Worm (Caenorhabditis elegans): ENCODE data around the gene plc-1.

Gene plc-1

ce11 chrX:10838550-10838949 lies at the start of gene plc-1:
Gene plc-1, minus strand, starts transcription at chrX:10838650.
- TF ChIP-seq pes-1 (GFP tag; IDR thresholded peaks at IDR 0.05): no peak
- no peak for TF ChIP-seq ceh-36 (tag; optimal IDR thresholded peaks at IDR 0.05)
- TF ChIP-seq hnd-1 (tag; optimal IDR thresholded peaks at IDR 0.05): no peak
- TF ChIP-seq flt-1 (GFP tag; IDR thresholded peaks at IDR 0.05): no peak
- no peak for TF ChIP-seq tbx-11 (GFP tag; IDR thresholded peaks at IDR 0.05)
- TF ChIP-seq aly-1 (tag; optimal IDR thresholded peaks at IDR 0.05): no peak
- no peak for TF ChIP-seq sea-1 (GFP tag; conservative IDR thresholded peaks at IDR 0.05)
- no peak for TF ChIP-seq hmg-4 (GFP tag; optimal IDR thresholded peaks at IDR 0.05)
- TF ChIP-seq tra-4 (tag; optimal IDR thresholded peaks at IDR 0.05): no peak
- TF ChIP-seq hmbx-1 (tag; optimal IDR thresholded peaks at IDR 0.05): no peak
- no peak for TF ChIP-seq tbx-37 (GFP tag; conservative IDR thresholded peaks at IDR 0.05)
- no peak for TF ChIP-seq ama-1 (optimal IDR thresholded peaks at IDR 0.05)
- no peak for TF ChIP-seq F13C5.2 (tag; optimal IDR thresholded peaks at IDR 0.05)
- TF ChIP-seq B0310.2 (tag; optimal IDR thresholded peaks at IDR 0.05): no peak

- TF ChIP-seq flt-1 (GFP tag; IDR thresholded peaks at IDR 0.05): no peak
- TF ChIP-seq ceh-36 (tag; optimal IDR thresholded peaks at IDR 0.05): no peak
- TF ChIP-seq tbx-11 (GFP tag; IDR thresholded peaks at IDR 0.05): no peak
- TF ChIP-seq hmg-4 (GFP tag; optimal IDR thresholded peaks at IDR 0.05): no peak
- no peak for TF ChIP-seq tra-4 (tag; optimal IDR thresholded peaks at IDR 0.05)
- TF ChIP-seq scrt-1 (GFP tag; IDR thresholded peaks at IDR 0.05): no peak
These were observed 49.8 kb upstream of the plc-1 start, which contains the start of gene F47B10.6 for ce11 chrX:10888201-10888600. Gene F47B10.6, plus strand, starts transcription at chrX:10888501.

ce11 chrX:10885872-10886271 lies 47.4 kb upstream of the plc-1 start, which contains the start of gene T21E8.5:
Gene T21E8.5, plus strand, starts transcription at chrX:10886172.
- no peak for TF ChIP-seq ceh-13 (GFP tag; optimal IDR thresholded peaks at IDR 0.05)
- no peak for TF ChIP-seq F13C5.2 (tag; optimal IDR thresholded peaks at IDR 0.05)
- no peak for TF ChIP-seq scrt-1 (GFP tag; IDR thresholded peaks at IDR 0.05)
- TF ChIP-seq aly-1 (tag; optimal IDR thresholded peaks at IDR 0.05): no peak
- no peak for TF ChIP-seq hmg-4 (GFP tag; optimal IDR thresholded peaks at IDR 0.05)
- no peak for TF ChIP-seq flt-1 (GFP tag; IDR thresholded peaks at IDR 0.05)

DNA sequence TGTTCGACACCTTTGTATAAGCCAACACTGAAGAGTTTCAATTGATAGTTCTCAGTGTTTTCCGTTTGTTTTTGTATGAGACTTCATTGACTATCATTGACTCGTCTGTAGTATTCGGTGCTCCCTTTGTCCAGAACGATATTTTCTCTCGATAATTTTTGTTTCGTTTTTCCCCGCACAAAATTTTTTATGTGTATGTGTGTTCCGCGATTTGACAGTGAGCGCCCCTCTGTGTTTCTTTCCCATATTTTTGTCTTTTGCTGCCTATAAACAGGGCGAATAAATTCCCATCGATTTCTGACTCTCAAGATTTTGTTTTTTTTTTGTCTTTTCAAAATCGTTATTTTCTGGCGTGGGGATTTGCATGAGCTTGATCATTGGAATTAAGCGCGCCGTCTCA lies 44.8 kb upstream of the plc-1 start, which contains the start of gene T21E8.7:
Gene T21E8.7, plus strand, starts transcription at position 301 of the 400 bp plus-strand sequence.
- TF ChIP-seq tbx-11 (GFP tag; IDR thresholded peaks at IDR 0.05) (no peak), sea-1 (GFP tag; conservative IDR thresholded peaks at IDR 0.05) (no peak), ama-1 (optimal IDR thresholded peaks at IDR 0.05) (no peak), ceh-36 (tag; optimal IDR thresholded peaks at IDR 0.05) (no peak), ets-7 (tag; optimal IDR thresholded peaks at IDR 0.05) (no peak), flt-1 (GFP tag; IDR thresholded peaks at IDR 0.05) (no peak), F13C5.2 (tag; optimal IDR thresholded peaks at IDR 0.05) (no peak), tbx-37 (GFP tag; conservative IDR thresholded peaks at IDR 0.05) (no peak), hnd-1 (tag; optimal IDR thresholded peaks at IDR 0.05) (no peak), B0310.2 (tag; optimal IDR thresholded peaks at IDR 0.05) (no peak)

ce11 chrX:10881984-10882383 lies 43.5 kb upstream of the plc-1 start, which contains the start of gene T21E8.6:
Gene T21E8.6, plus strand, starts transcription at chrX:10882284.
- TF ChIP-seq tbx-11 (GFP tag; IDR thresholded peaks at IDR 0.05): no peak
- TF ChIP-seq flt-1 (GFP tag; IDR thresholded peaks at IDR 0.05): no peak
- TF ChIP-seq B0310.2 (tag; optimal IDR thresholded peaks at IDR 0.05): no peak
- TF ChIP-seq F13C5.2 (tag; optimal IDR thresholded peaks at IDR 0.05): no peak
- no peak for TF ChIP-seq hmg-4 (GFP tag; optimal IDR thresholded peaks at IDR 0.05)
- no peak for TF ChIP-seq ets-7 (tag; optimal IDR thresholded peaks at IDR 0.05)
- no peak for TF ChIP-seq ama-1 (optimal IDR thresholded peaks at IDR 0.05)
- TF ChIP-seq scrt-1 (GFP tag; IDR thresholded peaks at IDR 0.05): no peak
- no peak for TF ChIP-seq ceh-13 (GFP tag; optimal IDR thresholded peaks at IDR 0.05)
- TF ChIP-seq hmbx-1 (tag; optimal IDR thresholded peaks at IDR 0.05): no peak
- no peak for TF ChIP-seq tbx-37 (GFP tag; conservative IDR thresholded peaks at IDR 0.05)

ce11 chrX:10880509-10880908 lies 42.1 kb upstream of the plc-1 start, which contains the start of gene T21E8.4:
Gene T21E8.4, plus strand, starts transcription at chrX:10880809.
- TF ChIP-seq ama-1 (optimal IDR thresholded peaks at IDR 0.05) (no peak), pes-1 (GFP tag; IDR thresholded peaks at IDR 0.05) (no peak), aly-1 (tag; optimal IDR thresholded peaks at IDR 0.05) (no peak), hnd-1 (tag; optimal IDR thresholded peaks at IDR 0.05) (no peak), ets-7 (tag; optimal IDR thresholded peaks at IDR 0.05) (no peak), tbx-11 (GFP tag; IDR thresholded peaks at IDR 0.05) (no peak), scrt-1 (GFP tag; IDR thresholded peaks at IDR 0.05) (no peak), F13C5.2 (tag; optimal IDR thresholded peaks at IDR 0.05) (no peak), hmbx-1 (tag; optimal IDR thresholded peaks at IDR 0.05) (no peak), tbx-37 (GFP tag; conservative IDR thresholded peaks at IDR 0.05) (no peak), flt-1 (GFP tag; IDR thresholded peaks at IDR 0.05) (no peak), B0310.2 (tag; optimal IDR thresholded peaks at IDR 0.05) (no peak)

DNA sequence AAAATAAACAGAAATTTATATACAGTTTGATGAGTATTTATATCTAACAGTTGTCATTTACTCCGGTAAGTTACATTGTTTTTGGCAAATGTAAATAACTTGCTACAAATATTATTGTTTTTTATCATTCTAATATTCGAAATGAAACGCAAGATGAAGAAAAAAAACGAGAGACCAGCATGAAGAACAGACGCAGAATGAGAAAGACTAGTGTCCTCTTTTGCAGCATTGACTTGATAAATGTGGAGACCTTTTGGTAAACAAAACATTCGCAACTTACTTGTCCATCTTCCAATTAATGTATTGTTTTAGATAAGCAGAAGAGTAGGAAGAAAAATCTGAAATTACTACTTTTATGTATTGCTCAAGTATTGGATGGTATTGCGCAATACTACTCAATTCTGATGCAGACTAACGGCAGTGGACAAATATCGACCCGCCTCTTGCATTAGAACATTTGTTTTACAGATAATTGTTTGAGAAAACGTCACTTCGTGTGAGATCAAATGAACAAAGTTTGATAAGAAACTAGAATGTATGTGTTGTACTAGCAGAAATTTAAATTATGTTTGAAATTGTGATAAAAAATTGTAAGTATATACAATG lies 38.8 kb upstream of the plc-1 start, which contains the start of gene pgp-6:
Gene pgp-6, minus strand, starts transcription at position 288 of the 606 bp plus-strand sequence.
- TF ChIP-seq aly-1 (tag; optimal IDR thresholded peaks at IDR 0.05) (no peak), B0310.2 (tag; optimal IDR thresholded peaks at IDR 0.05) (no peak), ceh-13 (GFP tag; optimal IDR thresholded peaks at IDR 0.05) (no peak), tbx-11 (GFP tag; IDR thresholded peaks at IDR 0.05) (no peak), hmg-4 (GFP tag; optimal IDR thresholded peaks at IDR 0.05) (no peak), tra-4 (tag; optimal IDR thresholded peaks at IDR 0.05) (no peak), ama-1 (optimal IDR thresholded peaks at IDR 0.05) (no peak), hmbx-1 (tag; optimal IDR thresholded peaks at IDR 0.05) (no peak), ceh-36 (tag; optimal IDR thresholded peaks at IDR 0.05) (no peak), F13C5.2 (tag; optimal IDR thresholded peaks at IDR 0.05) (no peak), scrt-1 (GFP tag; IDR thresholded peaks at IDR 0.05) (no peak)

ce11 chrX:10870137-10870536 lies 31.7 kb upstream of the plc-1 start, which contains the start of gene pgp-7:
Gene pgp-7, minus strand, starts transcription at chrX:10870237.
- TF ChIP-seq F13C5.2 (tag; optimal IDR thresholded peaks at IDR 0.05) (no peak), hmbx-1 (tag; optimal IDR thresholded peaks at IDR 0.05) (no peak), hnd-1 (tag; optimal IDR thresholded peaks at IDR 0.05) (no peak), flt-1 (GFP tag; IDR thresholded peaks at IDR 0.05) (no peak), ceh-36 (tag; optimal IDR thresholded peaks at IDR 0.05) (no peak), ets-7 (tag; optimal IDR thresholded peaks at IDR 0.05) (no peak), ama-1 (optimal IDR thresholded peaks at IDR 0.05) (no peak), pes-1 (GFP tag; IDR thresholded peaks at IDR 0.05) (no peak), tra-4 (tag; optimal IDR thresholded peaks at IDR 0.05) (no peak), B0310.2 (tag; optimal IDR thresholded peaks at IDR 0.05) (no peak), hmg-4 (GFP tag; optimal IDR thresholded peaks at IDR 0.05) (no peak)
